Worm (Caenorhabditis elegans) whole organism, midembryonic: ENCODE data around the gene vwa-8.

Experiments
- T22C8.4 ChIP-seq: fragments of 200-800 bp; sonication (Bioruptor generic); IDR thresholded peaks from 2 replicates; pipeline ENCODE4 v1.3.6; 2022; ENCODE audit warnings: missing genetic modification characterization, missing compliant biosample characterization
- cog-1 ChIP-seq: sonication (generic microtip); optimal IDR thresholded peaks from 2 replicates; lab custom pipeline; 2016; ENCODE audit warnings: missing genetic modification characterization, missing compliant biosample characterization
- klf-2 ChIP-seq: fragments of 200-800 bp; sonication (Bioruptor generic); conservative IDR thresholded peaks from 2 replicates; pipeline ENCODE4 v1.3.6; 2022; ENCODE audit warnings: missing genetic modification reagents, missing genetic modification characterization, missing compliant biosample characterization
- med-1 ChIP-seq: sonication (generic microtip); optimal IDR thresholded peaks from 2 replicates; lab custom pipeline; 2017; ENCODE audit warnings: missing genetic modification characterization, mild to moderate bottlenecking, missing compliant biosample characterization, antibody characterized with exemption, missing genetic modification reagents; ENCODE audit not compliant: insufficient read depth
- ztf-23 ChIP-seq: fragments of 200-800 bp; sonication (Bioruptor generic); IDR thresholded peaks from 2 replicates; pipeline ENCODE4 v1.3.6; 2022; ENCODE audit warnings: missing genetic modification reagents, missing genetic modification characterization, missing compliant biosample characterization
- ztf-29 ChIP-seq: fragments of 200-800 bp; sonication (Bioruptor generic); IDR thresholded peaks from 2 replicates; pipeline ENCODE4 v1.3.6; 2022; ENCODE audit warnings: missing genetic modification reagents, missing genetic modification characterization, missing compliant biosample characterization

DNA sequence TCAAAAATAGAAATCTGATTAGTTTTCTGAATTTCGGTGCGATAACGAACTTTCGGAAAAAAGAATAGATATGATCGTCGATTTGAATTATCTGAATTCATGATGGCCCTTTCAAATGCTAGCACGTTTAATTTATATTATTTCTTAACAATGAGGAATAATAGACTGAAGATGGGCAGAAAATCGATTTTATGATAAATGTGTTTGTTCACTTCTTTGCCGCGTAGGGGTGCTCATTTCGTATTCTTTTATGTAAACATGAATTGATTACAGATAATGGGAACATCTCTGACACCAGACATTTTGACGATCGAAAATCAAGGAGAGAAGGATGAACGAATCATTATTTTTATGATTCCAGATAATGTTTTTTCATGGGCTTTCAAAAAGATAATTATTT is 13.8 kb upstream of the vwa-8 start, which contains the start of gene F11C1.9:
- TF ChIP-seq med-1 (GFP tag; lab: Kevin White, UChicago) (no peak), cog-1 (no peak), T22C8.4 (no peak), ztf-29 (GFP tag; lab: Robert Waterston, UW) (no peak), klf-2 (no peak), ztf-23 (no peak)
